Worm (Caenorhabditis elegans) whole organism, young adult: Measurements from ENCODE around the gene pmk-3.

Experiments
- F22D6.2 ChIP-seq: sonication (generic microtip); optimal IDR thresholded peaks from 2 replicates; lab custom pipeline; 2016; ENCODE audit warnings: mild to moderate bottlenecking, missing genetic modification characterization, missing compliant biosample characterization
- F52B5.7 ChIP-seq: sonication (generic microtip); optimal IDR thresholded peaks from 2 replicates; lab custom pipeline; 2016; ENCODE audit warnings: mild to moderate bottlenecking, missing genetic modification characterization, missing compliant biosample characterization
- Y95B8A.8 ChIP-seq: fragments of 200-800 bp; sonication (Bioruptor generic); IDR thresholded peaks from 2 replicates; pipeline ENCODE4 v1.3.6; 2022; ENCODE audit warnings: missing genetic modification reagents, missing genetic modification characterization, missing compliant biosample characterization
- atf-7 ChIP-seq: sonication (generic microtip); optimal IDR thresholded peaks from 2 replicates; lab custom pipeline; 2017; ENCODE audit warnings: mild to moderate bottlenecking, missing genetic modification characterization, missing compliant biosample characterization
- dpl-1 ChIP-seq: fragments of 150-350 bp; optimal IDR thresholded peaks from 2 replicates; lab custom pipeline; 2014; ENCODE audit warnings: missing biosample characterization, missing genetic modification reagents, missing genetic modification characterization
- madf-3 ChIP-seq: fragments of 200-800 bp; sonication (Bioruptor generic); IDR thresholded peaks from 2 replicates; pipeline ENCODE4 v1.3.6; 2022; ENCODE audit warnings: missing genetic modification reagents, missing genetic modification characterization, missing compliant biosample characterization
- tbx-9 ChIP-seq: sonication (generic microtip); optimal IDR thresholded peaks from 2 replicates; lab custom pipeline; 2016; ENCODE audit warnings: borderline replicate concordance, missing genetic modification characterization, inconsistent platforms, missing compliant biosample characterization

- TF ChIP-seq Y95B8A.8 (no peak), F52B5.7 (no peak), F22D6.2 (tag; lab: Kevin White, UChicago) (no peak), tbx-9 (tag; lab: Kevin White, UChicago) (no peak), dpl-1 (GFP tag; lab: Kevin White, UChicago) (no peak), madf-3 (GFP tag; lab: Robert Waterston, UW) (no peak), atf-7 (tag; lab: Kevin White, UChicago) (no peak)
Observed at ce11 chrIV:8152688-8153087, 13.7 kb downstream of the pmk-3 start.
